Worm (Caenorhabditis elegans) whole organism, L1 larva: ENCODE measurements around the gene bcl-7.

Experiments
- lin-13 ChIP-seq: fragments of 150-350 bp; optimal IDR thresholded peaks from 2 replicates; lab custom pipeline; 2014; ENCODE audit warnings: missing biosample characterization, missing genetic modification reagents, missing genetic modification characterization
- mab-9 ChIP-seq: fragments of 200-800 bp; sonication (Bioruptor generic); IDR thresholded peaks from 2 replicates; pipeline ENCODE4 v1.3.6; 2022; ENCODE audit warnings: missing genetic modification reagents, missing genetic modification characterization, missing compliant biosample characterization
- mdl-1 ChIP-seq, 2 experiments: fragments of 150-350 bp; optimal IDR thresholded peaks; 2 replicates each; lab custom pipeline; 2014 to 2017; ENCODE audit warnings: missing biosample characterization in 2 of 2, missing genetic modification characterization in 2 of 2, inconsistent platforms in 1 of 2
- nhr-77 ChIP-seq: fragments of 150-350 bp; optimal IDR thresholded peaks from 2 replicates; lab custom pipeline; 2014; ENCODE audit warnings: missing biosample characterization, missing genetic modification characterization
- skn-1 ChIP-seq: fragments of 150-350 bp; optimal IDR thresholded peaks from 2 replicates; lab custom pipeline; 2014; ENCODE audit warnings: missing biosample characterization, missing genetic modification characterization

DNA sequence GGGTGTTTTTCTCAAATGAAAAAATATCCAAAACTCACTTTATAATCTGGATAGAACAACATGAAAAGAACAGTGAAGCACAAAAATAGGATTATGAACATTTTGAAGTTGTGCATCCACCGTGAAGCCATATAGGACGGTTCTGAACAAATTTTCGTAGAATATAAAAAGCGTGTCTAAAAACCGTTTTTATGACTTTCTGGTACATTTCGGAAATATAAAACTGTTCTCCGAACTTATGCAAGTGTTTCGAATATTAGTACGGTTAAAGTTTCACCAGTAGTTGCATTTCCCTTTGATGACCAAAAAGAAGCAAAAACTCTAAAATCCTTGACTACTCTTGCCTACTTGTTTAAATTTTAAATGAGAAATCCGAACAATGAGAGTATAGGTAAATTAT, 37.2 kb upstream of the bcl-7 start, which contains the start of gene C28H8.8:
- TF ChIP-seq mab-9 (no peak), nhr-77 (tag; lab: Kevin White, UChicago) (no peak), lin-13 (GFP tag; lab: Kevin White, UChicago) (no peak), skn-1 (no peak), mdl-1 (tag; optimal IDR thresholded peaks at IDR 0.05; lab: Kevin White, UChicago) (no peak)
